Fruit fly (Drosophila melanogaster): ENCODE measurements around the gene CG14720.

dm6 chr3R:11671784-11672183 lies 39.7 kb upstream of the CG14720 start:
- TF ChIP-seq CG8478 (optimal IDR thresholded peaks at IDR 0.05) (no peak), CTCF (optimal IDR thresholded peaks at IDR 0.05) (no peak)
